Worm (Caenorhabditis elegans) whole organism, L3 larva: Measurements from ENCODE around the gene ZC395.4.

Experiments
- ceh-16 ChIP-seq: sonication (generic microtip); optimal IDR thresholded peaks from 2 replicates; lab custom pipeline; 2017; ENCODE audit warnings: missing biosample characterization, missing genetic modification characterization
- fkh-10 ChIP-seq: sonication (generic microtip); optimal IDR thresholded peaks from 2 replicates; lab custom pipeline; 2017; ENCODE audit warnings: missing biosample characterization, missing genetic modification reagents, missing genetic modification characterization
- jun-1 ChIP-seq: fragments of 150-350 bp; optimal IDR thresholded peaks from 2 replicates; lab custom pipeline; 2014; ENCODE audit warnings: missing biosample characterization, missing genetic modification reagents, missing genetic modification characterization
- nhr-11 ChIP-seq: fragments of 150-350 bp; optimal IDR thresholded peaks from 2 replicates; lab custom pipeline; 2014; ENCODE audit warnings: missing biosample characterization, missing genetic modification characterization
- nhr-23 ChIP-seq: fragments of 150-350 bp; optimal IDR thresholded peaks from 2 replicates; lab custom pipeline; 2014; ENCODE audit warnings: missing biosample characterization, missing genetic modification reagents, missing genetic modification characterization
- unc-62 ChIP-seq: fragments of 150-350 bp; sonication (generic microtip); optimal IDR thresholded peaks from 4 replicates; lab custom pipeline; 2014; ENCODE audit warnings: missing biosample characterization, missing genetic modification reagents, missing genetic modification characterization
- ztf-4 ChIP-seq: fragments of 150-350 bp; optimal IDR thresholded peaks from 2 replicates; lab custom pipeline; 2014; ENCODE audit warnings: missing biosample characterization, missing genetic modification characterization

ce11 chrIII:5273396-5273857 lies 3.5 kb downstream of the ZC395.4 start, which contains the start of gene ztf-8:
- TF ChIP-seq fkh-10 (GFP tag; lab: Kevin White, UChicago) (no peak), unc-62 (GFP tag; lab: Kevin White, UChicago) (no peak), jun-1 (tag; lab: Kevin White, UChicago) (no peak), ztf-4 (no peak), nhr-11 (tag; lab: Kevin White, UChicago) (no peak), ceh-16 (tag; lab: Kevin White, UChicago) (no peak), nhr-23 (tag; lab: Kevin White, UChicago) (no peak)
